Fruit fly (Drosophila melanogaster): ENCODE results near the gene RabX2.

dm6 chrX:10459576-10459975 is 42.3 kb downstream of the RabX2 start, which contains the start of gene Or9a:
- TF ChIP-seq CTCF (optimal IDR thresholded peaks at IDR 0.05) (no peak), CG8478 (optimal IDR thresholded peaks at IDR 0.05) (no peak)
